Worm (Caenorhabditis elegans) whole organism, late embryonic: ENCODE measurements around the gene mlt-4.
A peak's percentile ranks its signal among the peaks of the same experiment; 100 is the strongest.

Experiments
- T23F11.4 ChIP-seq: fragments of 200-800 bp; sonication (Bioruptor generic); optimal IDR thresholded peaks from 2 replicates; lab custom pipeline; 2018; ENCODE audit warnings: mild to moderate bottlenecking, missing genetic modification characterization, missing compliant biosample characterization
- ahr-1 ChIP-seq: sonication (generic microtip); optimal IDR thresholded peaks from 2 replicates; lab custom pipeline; 2016; ENCODE audit warnings: missing genetic modification characterization, missing compliant biosample characterization
- ceh-14 ChIP-seq: sonication (generic microtip); optimal IDR thresholded peaks from 2 replicates; lab custom pipeline; 2016; ENCODE audit warnings: missing genotype, missing genetic modification characterization, missing compliant biosample characterization
- ceh-18 ChIP-seq: sonication (generic microtip); optimal IDR thresholded peaks from 2 replicates; lab custom pipeline; 2016; ENCODE audit warnings: missing genetic modification characterization, missing compliant biosample characterization
- ceh-19 ChIP-seq: fragments of 200-800 bp; sonication (Bioruptor generic); optimal IDR thresholded peaks from 2 replicates; lab custom pipeline; 2018; ENCODE audit warnings: mild to moderate bottlenecking, missing genetic modification characterization, missing compliant biosample characterization
- ceh-24 ChIP-seq: sonication (generic microtip); optimal IDR thresholded peaks from 2 replicates; lab custom pipeline; 2016; ENCODE audit warnings: mild to moderate bottlenecking, missing genetic modification characterization, missing compliant biosample characterization
- ceh-31 ChIP-seq: sonication (generic microtip); optimal IDR thresholded peaks from 2 replicates; lab custom pipeline; 2016; ENCODE audit warnings: missing genetic modification characterization, missing compliant biosample characterization
- ceh-34 ChIP-seq: sonication (generic microtip); optimal IDR thresholded peaks from 2 replicates; lab custom pipeline; 2016; ENCODE audit warnings: mild to moderate bottlenecking, missing genetic modification characterization, missing compliant biosample characterization
- ceh-48 ChIP-seq: sonication (generic microtip); optimal IDR thresholded peaks from 2 replicates; lab custom pipeline; 2016; ENCODE audit warnings: missing genetic modification characterization, inconsistent platforms, missing compliant biosample characterization
- dmd-4 ChIP-seq: sonication (generic microtip); optimal IDR thresholded peaks from 2 replicates; lab custom pipeline; 2016; ENCODE audit warnings: borderline replicate concordance, missing genetic modification characterization, missing compliant biosample characterization
- dve-1 ChIP-seq: sonication (generic microtip); optimal IDR thresholded peaks from 2 replicates; lab custom pipeline; 2017; ENCODE audit warnings: antibody characterized with exemption, mild to moderate bottlenecking, missing genetic modification characterization, missing compliant biosample characterization
- ets-4 ChIP-seq: sonication (generic microtip); optimal IDR thresholded peaks from 2 replicates; lab custom pipeline; 2016; ENCODE audit warnings: missing genetic modification characterization, missing compliant biosample characterization
- fax-1 ChIP-seq: sonication (generic microtip); optimal IDR thresholded peaks from 2 replicates; lab custom pipeline; 2016; ENCODE audit warnings: missing genotype, missing genetic modification characterization, missing compliant biosample characterization
- hlh-15 ChIP-seq: sonication (generic microtip); optimal IDR thresholded peaks from 2 replicates; lab custom pipeline; 2016; ENCODE audit warnings: missing genetic modification characterization, missing compliant biosample characterization
- hlh-30 ChIP-seq: sonication (generic microtip); optimal IDR thresholded peaks from 2 replicates; lab custom pipeline; 2017; ENCODE audit warnings: antibody characterized with exemption, missing genetic modification characterization, missing compliant biosample characterization; ENCODE audit not compliant: insufficient read depth
- hlh-6 ChIP-seq: sonication (generic microtip); optimal IDR thresholded peaks from 2 replicates; lab custom pipeline; 2016; ENCODE audit warnings: missing genotype, missing genetic modification characterization, missing compliant biosample characterization
- hlh-8 ChIP-seq: sonication (generic microtip); optimal IDR thresholded peaks from 2 replicates; lab custom pipeline; 2016; ENCODE audit warnings: missing genotype, missing genetic modification characterization, missing compliant biosample characterization
- lin-11 ChIP-seq: fragments of 200-800 bp; sonication (Bioruptor generic); optimal IDR thresholded peaks from 2 replicates; lab custom pipeline; 2018; ENCODE audit warnings: mild to moderate bottlenecking, missing genetic modification characterization, missing compliant biosample characterization
- mec-3 ChIP-seq: sonication (generic microtip); optimal IDR thresholded peaks from 2 replicates; lab custom pipeline; 2016; ENCODE audit warnings: borderline replicate concordance, missing genetic modification characterization, missing compliant biosample characterization
- nfya-1 ChIP-seq: sonication (generic microtip); optimal IDR thresholded peaks from 2 replicates; lab custom pipeline; 2017; ENCODE audit warnings: missing genetic modification characterization, mild to moderate bottlenecking, missing compliant biosample characterization, antibody characterized with exemption, moderate library complexity
- nhr-11 ChIP-seq: fragments of 150-350 bp; optimal IDR thresholded peaks from 2 replicates; lab custom pipeline; 2014; ENCODE audit warnings: missing biosample characterization, missing genetic modification characterization
- npax-4 ChIP-seq: sonication (generic microtip); optimal IDR thresholded peaks from 2 replicates; lab custom pipeline; 2016; ENCODE audit warnings: missing genetic modification characterization, missing compliant biosample characterization
- odd-2 ChIP-seq: sonication (generic microtip); optimal IDR thresholded peaks from 2 replicates; lab custom pipeline; 2017; ENCODE audit warnings: antibody characterized with exemption, mild to moderate bottlenecking, missing genetic modification characterization, missing compliant biosample characterization
- pag-3 ChIP-seq: sonication (generic microtip); optimal IDR thresholded peaks from 2 replicates; lab custom pipeline; 2016; ENCODE audit warnings: missing compliant biosample characterization, missing genetic modification characterization, borderline replicate concordance
- pha-4 ChIP-seq: fragments of 150-350 bp; optimal IDR thresholded peaks from 2 replicates; lab custom pipeline; 2018; ENCODE audit warnings: missing biosample characterization, missing genetic modification reagents, missing genetic modification characterization
- pqm-1 ChIP-seq: sonication (generic microtip); optimal IDR thresholded peaks from 2 replicates; lab custom pipeline; 2016; ENCODE audit warnings: missing genetic modification characterization, missing compliant biosample characterization
- ref-2 ChIP-seq: sonication (generic microtip); optimal IDR thresholded peaks from 2 replicates; lab custom pipeline; 2016; ENCODE audit warnings: missing genetic modification characterization, missing compliant biosample characterization
- sdc-2 ChIP-seq: sonication (generic microtip); optimal IDR thresholded peaks from 2 replicates; lab custom pipeline; 2016; ENCODE audit warnings: missing genotype, missing genetic modification characterization, missing compliant biosample characterization
- syd-9 ChIP-seq: sonication (generic microtip); optimal IDR thresholded peaks from 2 replicates; lab custom pipeline; 2016; ENCODE audit warnings: mild to moderate bottlenecking, missing genetic modification characterization, moderate library complexity, missing compliant biosample characterization
- tbx-2 ChIP-seq: sonication (generic microtip); optimal IDR thresholded peaks from 2 replicates; lab custom pipeline; 2016; ENCODE audit warnings: missing genetic modification characterization, missing compliant biosample characterization
- ttx-3 ChIP-seq: sonication (generic microtip); optimal IDR thresholded peaks from 2 replicates; lab custom pipeline; 2016; ENCODE audit warnings: missing genetic modification reagents, missing genetic modification characterization, missing compliant biosample characterization
- unc-3 ChIP-seq, 2 experiments: fragments of 200-800 bp in 1 of 2; sonication (Bioruptor generic) in 1 of 2; sonication (generic microtip) in 1 of 2; conservative IDR thresholded peaks in 1 of 2; optimal IDR thresholded peaks in 1 of 2; 2 replicates each; pipeline versions ENCODE4 v1.3.6 to Lab custom; 2016 to 2022; ENCODE audit warnings: missing compliant biosample characterization in 2 of 2, missing genetic modification characterization in 2 of 2, missing genetic modification reagents in 1 of 2
- unc-42 ChIP-seq: sonication (generic microtip); optimal IDR thresholded peaks from 2 replicates; lab custom pipeline; 2016; ENCODE audit warnings: missing genotype, missing genetic modification characterization, missing compliant biosample characterization
- unc-55 ChIP-seq: sonication (generic microtip); optimal IDR thresholded peaks from 2 replicates; lab custom pipeline; 2017; ENCODE audit warnings: missing biosample characterization, missing genetic modification reagents, missing genetic modification characterization
- zip-5 ChIP-seq: sonication (generic microtip); optimal IDR thresholded peaks from 2 replicates; lab custom pipeline; 2016; ENCODE audit warnings: missing genetic modification characterization, missing compliant biosample characterization

The mlt-4 gene

ce11 chrV:20249438-20250120, 39.6 kb downstream of the mlt-4 start, which contains the start of gene swsn-1:
Gene swsn-1 (minus strand): TSS chrV:20249488.
- peak; percentile 41 for TF ChIP-seq ceh-34
- TF ChIP-seq sdc-2 (tag; lab: Kevin White, UChicago), result peak; percentile 13
- peak; percentile 78 for TF ChIP-seq ceh-31
- peak; percentile 59 for TF ChIP-seq ceh-48
- TF ChIP-seq hlh-8 (tag; lab: Kevin White, UChicago), result peak; percentile 24
- TF ChIP-seq hlh-30 (tag; lab: Kevin White, UChicago), result peak; percentile 72
- no peak for TF ChIP-seq pqm-1 (tag; lab: Kevin White, UChicago)
- peak; percentile 33 for TF ChIP-seq unc-42 (tag; lab: Kevin White, UChicago)
- TF ChIP-seq ceh-18 (tag; lab: Kevin White, UChicago), result no peak
- TF ChIP-seq ets-4 (tag; lab: Kevin White, UChicago), result peak; percentile 13
- TF ChIP-seq ceh-14, result peak; percentile 19
- no peak for TF ChIP-seq npax-4
- TF ChIP-seq nfya-1 (tag; lab: Kevin White, UChicago), result peak; percentile 34
- no peak for TF ChIP-seq mec-3
- no peak for TF ChIP-seq pag-3 (tag; lab: Kevin White, UChicago)
- TF ChIP-seq fax-1 (tag; lab: Kevin White, UChicago), result no peak
- no peak for TF ChIP-seq pha-4
- no peak for TF ChIP-seq zip-5 (tag; lab: Kevin White, UChicago)
- peak; percentile 43 for TF ChIP-seq tbx-2
- no peak for TF ChIP-seq lin-11 (tag; lab: Kevin White, UChicago)

ce11 chrV:20241243-20241862, 47.9 kb downstream of the mlt-4 start:
- TF ChIP-seq T23F11.4 (GFP tag; lab: Kevin White, UChicago), result peak; percentile 11
- TF ChIP-seq odd-2 (tag; lab: Kevin White, UChicago), result no peak
- peak; percentile 12 for TF ChIP-seq syd-9 (tag; lab: Kevin White, UChicago)
- peak; percentile 42 for TF ChIP-seq pag-3 (tag; lab: Kevin White, UChicago)
- peak; percentile 5 for TF ChIP-seq ceh-31
- TF ChIP-seq unc-55 (GFP tag; lab: Kevin White, UChicago), result no peak
- TF ChIP-seq, all 69 proteins: peak for 4

- TF ChIP-seq pag-3 (tag; lab: Kevin White, UChicago), result no peak
- no peak for TF ChIP-seq nhr-11 (tag; lab: Kevin White, UChicago)
- TF ChIP-seq hlh-6 (tag; lab: Kevin White, UChicago), result no peak
These were observed 51.8 kb downstream of the mlt-4 start, which contains the start of gene sld-5 for ce11 chrV:20237429-20237828. Gene sld-5 (minus strand): TSS chrV:20237745.

- TF ChIP-seq ref-2 (tag; lab: Kevin White, UChicago) (no peak), hlh-30 (tag; lab: Kevin White, UChicago) (no peak), dmd-4 (tag; lab: Kevin White, UChicago) (no peak), ttx-3 (tag; lab: Kevin White, UChicago) (no peak), ceh-24 (tag; lab: Kevin White, UChicago) (no peak), dve-1 (tag; lab: Kevin White, UChicago) (no peak), ahr-1 (tag; lab: Kevin White, UChicago) (no peak)
These were observed 54.0 kb downstream of the mlt-4 start for ce11 chrV:20235231-20235630.

- TF ChIP-seq unc-3 (GFP tag; conservative IDR thresholded peaks at IDR 0.05; lab: Robert Waterston, UW) (no peak), unc-3 (tag; optimal IDR thresholded peaks at IDR 0.05; lab: Kevin White, UChicago) (no peak), ceh-19 (no peak), lin-11 (tag; lab: Kevin White, UChicago) (no peak), odd-2 (tag; lab: Kevin White, UChicago) (no peak), ref-2 (tag; lab: Kevin White, UChicago) (no peak), npax-4 (no peak), hlh-15 (tag; lab: Kevin White, UChicago) (no peak)
These were observed 54.8 kb downstream of the mlt-4 start for ce11 chrV:20234439-20234838.
